Fruit fly (Drosophila melanogaster): ENCODE results near the gene Spn28F.

Gene Spn28F

dm6 chr2L:8220393-8220934 is 21.1 kb downstream of the Spn28F start, which contains the start of gene Snx6 (continued):
- TF ChIP-seq bsh (GFP tag; optimal IDR thresholded peaks at IDR 0.05) (no peak), pzg (GFP tag; optimal IDR thresholded peaks at IDR 0.05) (peak; percentile 38), Hr78 (GFP tag; optimal IDR thresholded peaks at IDR 0.05) (no peak), Dll (GFP tag; IDR thresholded peaks at IDR 0.05; ENCODE audit: partially characterized antibody) (peak; percentile 85), CG16813 (GFP tag; IDR thresholded peaks at IDR 0.05; ENCODE audit: partially characterized antibody) (peak; percentile 50; the same call in 1 of the 3 replicates), BEAF-32 (GFP tag; optimal IDR thresholded peaks at IDR 0.05) (peak; percentile 64), CG6791 (GFP tag; IDR thresholded peaks at IDR 0.05; ENCODE audit: partially characterized antibody) (peak; percentile 58; the same call in 2 of the 3 replicates), Dp (GFP tag; optimal IDR thresholded peaks at IDR 0.05) (peak; percentile 90), tna (GFP tag; IDR thresholded peaks at IDR 0.05; ENCODE audit: partially characterized antibody) (0 out of 2 replicates have a peak, but pooled peaks have one; percentile 39), sug (tag; optimal IDR thresholded peaks at IDR 0.05) (peak; percentile 80), sisA (GFP tag; IDR thresholded peaks at IDR 0.05) (no peak), hbn (GFP tag; IDR thresholded peaks at IDR 0.05; ENCODE audit: partially characterized antibody) (peak; percentile 62), Xrp1 (GFP tag; IDR thresholded peaks at IDR 0.05) (no peak), HLH4C (GFP tag; IDR thresholded peaks at IDR 0.05; ENCODE audit: partially characterized antibody) (peak; percentile 70), vnd (GFP tag; IDR thresholded peaks at IDR 0.05; ENCODE audit: partially characterized antibody) (peak; percentile 63; the same call in 2 of the 3 replicates), YL-1 (GFP tag; optimal IDR thresholded peaks at IDR 0.05) (peak; percentile 14)

- no peak for TF ChIP-seq CoRest (tag; optimal IDR thresholded peaks at IDR 0.05)
- no peak for TF ChIP-seq cas (GFP tag; IDR thresholded peaks at IDR 0.05)
- TF ChIP-seq CG6689 (GFP tag; IDR thresholded peaks at IDR 0.05), result no peak
- TF ChIP-seq CG33557 (GFP tag; optimal IDR thresholded peaks at IDR 0.05), result no peak
- TF ChIP-seq Dek (tag; optimal IDR thresholded peaks at IDR 0.05), result no peak
- no peak for TF ChIP-seq Ravus (GFP tag; IDR thresholded peaks at IDR 0.05)
- no peak for TF ChIP-seq CG12219 (GFP tag; optimal IDR thresholded peaks at IDR 0.05)
- no peak for TF ChIP-seq CG15696 (tag; optimal IDR thresholded peaks at IDR 0.05)
- TF ChIP-seq tio (GFP tag; optimal IDR thresholded peaks at IDR 0.05), result no peak
- TF ChIP-seq Taf1 (GFP tag; IDR thresholded peaks at IDR 0.05), result no peak
- no peak for TF ChIP-seq Optix (GFP tag; IDR thresholded peaks at IDR 0.05)
- TF ChIP-seq zf30C (GFP tag; optimal IDR thresholded peaks at IDR 0.05), result no peak
- no peak for TF ChIP-seq CG1529 (GFP tag; optimal IDR thresholded peaks at IDR 0.05)
Measured at dm6 chr2L:8217917-8218316, 23.7 kb downstream of the Spn28F start, which contains the start of gene CG8292. Gene CG8292 (minus strand): TSS chr2L:8218017.

dm6 chr2L:8215259-8215929 is 26.2 kb downstream of the Spn28F start, which contains the start of gene CG8349:
Gene CG8349 (plus strand): TSS chr2L:8215915.
- TF ChIP-seq CG8359 (GFP tag; optimal IDR thresholded peaks at IDR 0.05; ENCODE audit: borderline replicate concordance) (peak; percentile 99), sens (GFP tag) (peak; percentile 8), Max (GFP tag; optimal IDR thresholded peaks at IDR 0.05) (no peak), az2 (GFP tag; optimal IDR thresholded peaks at IDR 0.05) (no peak)

dm6 chr2L:8213987-8214386 is 27.6 kb downstream of the Spn28F start, which contains the start of gene CG8353:
Gene CG8353 (plus strand): TSS chr2L:8214045.
- TF ChIP-seq sim (GFP tag; IDR thresholded peaks at IDR 0.05) (no peak), CG13287 (GFP tag; IDR thresholded peaks at IDR 0.05; ENCODE audit: partially characterized antibody) (0 out of 2 replicates have a peak, but pooled peaks have one; percentile 20), mirr (GFP tag; optimal IDR thresholded peaks at IDR 0.05) (peak; percentile 80), Sry-δ (GFP tag; optimal IDR thresholded peaks at IDR 0.05) (peak; percentile 1), Deaf1 (tag; optimal IDR thresholded peaks at IDR 0.05) (peak; percentile 83), Med (GFP tag) (peak; percentile 50), pros (GFP tag; optimal IDR thresholded peaks at IDR 0.05) (peak; percentile 33), Adf1 (GFP tag; IDR thresholded peaks at IDR 0.05) (peak; percentile 42; the same call in 1 of the 2 replicates), seq (GFP tag; IDR thresholded peaks at IDR 0.05) (0 out of 2 replicates have a peak, but pooled peaks have one; percentile 30), Ets65A (GFP tag) (peak; percentile 14), CG10543 (GFP tag; optimal IDR thresholded peaks at IDR 0.05) (peak; percentile 30), bsh (GFP tag; optimal IDR thresholded peaks at IDR 0.05) (no peak), cas (GFP tag; IDR thresholded peaks at IDR 0.05) (no peak)
